Fruit fly (Drosophila melanogaster) whole organism, embryonic: ENCODE measurements around the gene cv-c.

Experiments
- Ada2b ChIP-seq: fragments of 200-800 bp; sonication (Bioruptor generic); IDR thresholded peaks from 2 replicates; pipeline ENCODE4 v1.3.6; 2022; ENCODE audit warnings: missing biosample characterization, missing genetic modification characterization
- Antp ChIP-seq: fragments of 200-800 bp; sonication (Bioruptor generic); optimal IDR thresholded peaks from 3 replicates; lab custom pipeline; 2016; ENCODE audit warnings: missing biosample characterization, missing genetic modification characterization
- Bgb ChIP-seq: fragments of 200-800 bp; sonication (Bioruptor generic); IDR thresholded peaks from 2 replicates; pipeline ENCODE4 v1.3.6; 2022; ENCODE audit warnings: missing biosample characterization, missing genetic modification characterization; ENCODE audit not compliant: partially characterized antibody
- Blimp-1 ChIP-seq: fragments of 200-800 bp; sonication (Bioruptor generic); optimal IDR thresholded peaks from 3 replicates; lab custom pipeline; 2018; ENCODE audit warnings: missing biosample characterization, missing genetic modification characterization, mild to moderate bottlenecking, moderate library complexity, missing genetic modification reagents
- CG10366 ChIP-seq: fragments of 200-800 bp; sonication (Bioruptor generic); IDR thresholded peaks from 2 replicates; pipeline ENCODE4 v1.3.6; 2022; ENCODE audit warnings: missing biosample characterization, missing genetic modification characterization
- CG10979 ChIP-seq: fragments of 200-800 bp; sonication (Bioruptor generic); optimal IDR thresholded peaks from 2 replicates; lab custom pipeline; 2018; ENCODE audit warnings: missing biosample characterization, mild to moderate bottlenecking, missing genetic modification characterization, moderate library complexity
- CG11504 ChIP-seq: fragments of 200-800 bp; sonication (Bioruptor generic); optimal IDR thresholded peaks from 3 replicates; lab custom pipeline; 2019; ENCODE audit warnings: missing biosample characterization, mild to moderate bottlenecking, missing genetic modification characterization, moderate library complexity
- CG12769 ChIP-seq: fragments of 200-800 bp; sonication (Bioruptor generic); optimal IDR thresholded peaks from 2 replicates; lab custom pipeline; 2019; ENCODE audit warnings: missing biosample characterization, mild to moderate bottlenecking, missing genetic modification characterization, moderate library complexity
- CG17359 ChIP-seq: fragments of 200-800 bp; sonication (Bioruptor generic); optimal IDR thresholded peaks from 3 replicates; lab custom pipeline; 2018; ENCODE audit warnings: missing biosample characterization, mild to moderate bottlenecking, missing genetic modification characterization, moderate library complexity
- CG18619 ChIP-seq: fragments of 200-800 bp; sonication (Bioruptor generic); optimal IDR thresholded peaks from 3 replicates; lab custom pipeline; 2017; ENCODE audit warnings: missing biosample characterization, mild to moderate bottlenecking, missing genetic modification characterization
- CG2712 ChIP-seq: fragments of 200-800 bp; optimal IDR thresholded peaks from 3 replicates; lab custom pipeline; 2019; ENCODE audit warnings: missing biosample characterization, mild to moderate bottlenecking, missing genetic modification characterization, moderate library complexity
- CG30403 ChIP-seq: fragments of 200-800 bp; sonication (Bioruptor generic); optimal IDR thresholded peaks from 3 replicates; lab custom pipeline; 2016; ENCODE audit warnings: missing biosample characterization, missing genetic modification characterization
- CG31365 ChIP-seq: fragments of 200-800 bp; sonication (Bioruptor generic); optimal IDR thresholded peaks from 2 replicates; lab custom pipeline; 2018; ENCODE audit warnings: missing biosample characterization, mild to moderate bottlenecking, missing genetic modification characterization
- CG31441 ChIP-seq: fragments of 200-800 bp; sonication (Bioruptor generic); IDR thresholded peaks from 2 replicates; pipeline ENCODE4 v1.3.6; 2022; ENCODE audit warnings: missing biosample characterization, missing genetic modification characterization
- CG3995 ChIP-seq: fragments of 200-800 bp; sonication (Bioruptor generic); optimal IDR thresholded peaks from 3 replicates; lab custom pipeline; 2016; ENCODE audit warnings: missing biosample characterization, missing genetic modification characterization
- CG4820 ChIP-seq: fragments of 200-800 bp; sonication (Bioruptor generic); optimal IDR thresholded peaks from 3 replicates; lab custom pipeline; 2016; ENCODE audit warnings: missing biosample characterization, missing genetic modification characterization
- CG8290 ChIP-seq, 3 experiments: fragments of 200-800 bp; sonication (Bioruptor generic); optimal IDR thresholded peaks; 2 replicates each; lab custom pipeline; 2016 to 2019; ENCODE audit warnings: missing biosample characterization in 3 of 3, missing genetic modification characterization in 3 of 3, mild to moderate bottlenecking in 2 of 3, moderate library complexity in 1 of 3
- CG8924 ChIP-seq: fragments of 200-800 bp; optimal IDR thresholded peaks from 3 replicates; lab custom pipeline; 2019; ENCODE audit warnings: missing biosample characterization, mild to moderate bottlenecking, missing genetic modification characterization, moderate library complexity
- CG9609 ChIP-seq: fragments of 200-800 bp; sonication (Bioruptor generic); optimal IDR thresholded peaks from 3 replicates; lab custom pipeline; 2016; ENCODE audit warnings: missing biosample characterization, missing genetic modification characterization
- CG9727 ChIP-seq: fragments of 200-800 bp; sonication (Bioruptor generic); optimal IDR thresholded peaks from 3 replicates; lab custom pipeline; 2017; ENCODE audit warnings: missing biosample characterization, mild to moderate bottlenecking, missing genetic modification characterization
- Doc2 ChIP-seq: fragments of 200-800 bp; sonication (Bioruptor generic); IDR thresholded peaks from 2 replicates; pipeline ENCODE4 v1.3.6; 2022; ENCODE audit warnings: missing biosample characterization, missing genetic modification characterization
- E2f1 ChIP-seq: fragments of 200-800 bp; sonication (Bioruptor generic); IDR thresholded peaks from 2 replicates; pipeline ENCODE4 v1.3.6; 2022; ENCODE audit warnings: missing biosample characterization, missing genetic modification characterization
- Hr3 ChIP-seq: fragments of 200-800 bp; sonication (Bioruptor generic); optimal IDR thresholded peaks from 3 replicates; lab custom pipeline; 2016; ENCODE audit warnings: missing biosample characterization, missing genetic modification characterization
- MBD-R2 ChIP-seq: fragments of 200-800 bp; sonication (Bioruptor generic); IDR thresholded peaks from 2 replicates; pipeline ENCODE4 v1.3.6; 2022; ENCODE audit warnings: missing biosample characterization, missing genetic modification characterization
- Nf-YB ChIP-seq: fragments of 200-800 bp; sonication (Bioruptor generic); optimal IDR thresholded peaks from 3 replicates; lab custom pipeline; 2019; ENCODE audit warnings: missing biosample characterization, mild to moderate bottlenecking, missing genetic modification characterization, moderate library complexity
- Oli ChIP-seq: fragments of 200-800 bp; sonication (Bioruptor generic); optimal IDR thresholded peaks from 2 replicates; lab custom pipeline; 2018; ENCODE audit warnings: missing biosample characterization, mild to moderate bottlenecking, missing genetic modification characterization, moderate library complexity
- Pdp1 ChIP-seq, 2 experiments: fragments of 200-800 bp; sonication (Bioruptor generic); optimal IDR thresholded peaks; 3 replicates each; lab custom pipeline; 2016; ENCODE audit warnings: missing biosample characterization in 2 of 2, missing genetic modification characterization in 2 of 2, mild to moderate bottlenecking in 1 of 2, moderate library complexity in 1 of 2
- Rx ChIP-seq: fragments of 200-800 bp; sonication (Bioruptor generic); IDR thresholded peaks from 2 replicates; pipeline ENCODE4 v1.3.6; 2022; ENCODE audit warnings: missing biosample characterization, missing genetic modification characterization
- Six4 ChIP-seq: fragments of 200-800 bp; sonication (Bioruptor generic); optimal IDR thresholded peaks from 2 replicates; lab custom pipeline; 2016; ENCODE audit warnings: missing biosample characterization, missing genetic modification characterization
- Vsx1 ChIP-seq: fragments of 200-800 bp; sonication (Bioruptor generic); optimal IDR thresholded peaks from 2 replicates; lab custom pipeline; 2017; ENCODE audit warnings: missing biosample characterization, mild to moderate bottlenecking, missing genetic modification characterization, missing genetic modification reagents
- crol ChIP-seq: fragments of 200-800 bp; sonication (Bioruptor generic); IDR thresholded peaks from 2 replicates; pipeline ENCODE4 v1.3.6; 2022; ENCODE audit warnings: missing biosample characterization, missing genetic modification characterization
- dan ChIP-seq: fragments of 200-800 bp; sonication (Bioruptor generic); IDR thresholded peaks from 2 replicates; pipeline ENCODE4 v1.3.6; 2022; ENCODE audit warnings: missing biosample characterization, missing genetic modification characterization
- danr ChIP-seq: fragments of 200-800 bp; sonication (Bioruptor generic); IDR thresholded peaks from 2 replicates; pipeline ENCODE4 v1.3.6; 2022; ENCODE audit warnings: missing biosample characterization, missing genetic modification characterization
- dmrt11E ChIP-seq: fragments of 200-800 bp; sonication (Bioruptor generic); optimal IDR thresholded peaks from 3 replicates; lab custom pipeline; 2018; ENCODE audit warnings: missing biosample characterization, mild to moderate bottlenecking, missing genetic modification characterization, moderate library complexity
- dpn ChIP-seq, 2 experiments: fragments of 200-800 bp; sonication (Bioruptor generic); optimal IDR thresholded peaks; 3 replicates each; lab custom pipeline; 2016; ENCODE audit warnings: missing biosample characterization in 2 of 2, missing genetic modification characterization in 2 of 2
- fd102C ChIP-seq: fragments of 200-800 bp; sonication (Bioruptor generic); optimal IDR thresholded peaks from 2 replicates; lab custom pipeline; 2018; ENCODE audit warnings: missing biosample characterization, mild to moderate bottlenecking, missing genetic modification characterization, moderate library complexity
- gem ChIP-seq: fragments of 200-800 bp; sonication (Bioruptor generic); optimal IDR thresholded peaks from 2 replicates; lab custom pipeline; 2019; ENCODE audit warnings: missing biosample characterization, mild to moderate bottlenecking, missing genetic modification characterization, moderate library complexity
- ken ChIP-seq: fragments of 200-800 bp; sonication (Bioruptor generic); IDR thresholded peaks from 3 replicates; pipeline ENCODE4 v1.3.6; 2022; ENCODE audit warnings: missing biosample characterization, missing genetic modification characterization
- lilli ChIP-seq: fragments of 200-800 bp; sonication (Bioruptor generic); optimal IDR thresholded peaks from 3 replicates; lab custom pipeline; 2016; ENCODE audit warnings: missing biosample characterization, missing genetic modification characterization
- nerfin-2 ChIP-seq: fragments of 200-800 bp; sonication (Bioruptor generic); IDR thresholded peaks from 2 replicates; pipeline ENCODE4 v1.3.6; 2022; ENCODE audit warnings: missing biosample characterization, missing genetic modification characterization; ENCODE audit not compliant: partially characterized antibody
- nmo ChIP-seq: fragments of 200-800 bp; sonication (Bioruptor generic); optimal IDR thresholded peaks from 2 replicates; lab custom pipeline; 2018; ENCODE audit warnings: missing biosample characterization, mild to moderate bottlenecking, missing genetic modification characterization, moderate library complexity
- org-1 ChIP-seq: fragments of 200-800 bp; sonication (Bioruptor generic); optimal IDR thresholded peaks from 2 replicates; lab custom pipeline; 2017; ENCODE audit warnings: missing biosample characterization, missing genetic modification characterization
- otp ChIP-seq: fragments of 200-800 bp; sonication (Bioruptor generic); IDR thresholded peaks from 3 replicates; pipeline ENCODE4, ENCODE4 v1.3.6; 2022; ENCODE audit warnings: missing biosample characterization, missing genetic modification characterization
- pnt ChIP-seq: fragments of 200-800 bp; sonication (Bioruptor generic); optimal IDR thresholded peaks from 3 replicates; lab custom pipeline; 2016; ENCODE audit warnings: missing biosample characterization, missing genetic modification characterization
- run ChIP-seq: fragments of 200-800 bp; sonication (Bioruptor generic); optimal IDR thresholded peaks from 3 replicates; lab custom pipeline; 2018; ENCODE audit warnings: missing biosample characterization, mild to moderate bottlenecking, missing genetic modification characterization
- salm ChIP-seq: fragments of 200-800 bp; sonication (Bioruptor generic); optimal IDR thresholded peaks from 2 replicates; lab custom pipeline; 2018; ENCODE audit warnings: missing biosample characterization, mild to moderate bottlenecking, missing genetic modification characterization
- sna ChIP-seq: fragments of 200-800 bp; sonication (Bioruptor generic); IDR thresholded peaks from 2 replicates; pipeline ENCODE4 v1.3.6; 2022; ENCODE audit warnings: missing biosample characterization, missing genetic modification characterization; ENCODE audit not compliant: partially characterized antibody
- ssp ChIP-seq: fragments of 200-800 bp; sonication (Bioruptor generic); IDR thresholded peaks from 2 replicates; pipeline ENCODE4 v1.3.6; 2022; ENCODE audit warnings: missing biosample characterization, missing genetic modification characterization
- trh ChIP-seq: fragments of 200-800 bp; sonication (Bioruptor generic); optimal IDR thresholded peaks from 2 replicates; lab custom pipeline; 2016; ENCODE audit warnings: missing biosample characterization, missing genetic modification characterization
- zfh2 ChIP-seq: fragments of 200-800 bp; sonication (Bioruptor generic); optimal IDR thresholded peaks from 2 replicates; lab custom pipeline; 2016; ENCODE audit warnings: missing biosample characterization, missing genetic modification characterization

The cv-c gene

dm6 chr3R:14470630-14471029, 10.9 kb downstream of the cv-c start (continued):
- peak; percentile 31 for TF ChIP-seq Hr3 (GFP tag; lab: Kevin White, UChicago)
- no peak; the same call in 1 of the 2 replicates for TF ChIP-seq Rx (GFP tag; lab: Robert Waterston, UW)
- peak; percentile 7 for TF ChIP-seq CG18619 (GFP tag; lab: Kevin White, UChicago)
- TF ChIP-seq Antp (GFP tag; lab: Kevin White, UChicago): no peak
- TF ChIP-seq nmo (GFP tag; lab: Kevin White, UChicago): peak; percentile 62
- TF ChIP-seq org-1 (GFP tag; lab: Kevin White, UChicago): peak; percentile 9
- TF ChIP-seq dmrt11E (tag; lab: Kevin White, UChicago): peak; percentile 81
- TF ChIP-seq salm (tag; lab: Kevin White, UChicago): peak; percentile 34
- TF ChIP-seq trh (GFP tag; lab: Kevin White, UChicago): no peak
- TF ChIP-seq Pdp1 (GFP tag; optimal IDR thresholded peaks at IDR 0.05; lab: Kevin White, UChicago): peak; percentile 17 to 31
- peak; percentile 15 for TF ChIP-seq CG4820 (GFP tag; lab: Kevin White, UChicago)
- peak; percentile 56 for TF ChIP-seq Blimp-1 (GFP tag; lab: Kevin White, UChicago)
- no peak for TF ChIP-seq CG3995
- TF ChIP-seq CG8290 (GFP tag; optimal IDR thresholded peaks at IDR 0.05; lab: Kevin White, UChicago): peak; percentile 18
- no peak for TF ChIP-seq CG8290 (tag; optimal IDR thresholded peaks at IDR 0.05; lab: Kevin White, UChicago)
- peak; percentile 11 for TF ChIP-seq CG12769 (tag; lab: Kevin White, UChicago)
- peak; percentile 16 for TF ChIP-seq Six4
- peak; percentile 75 for TF ChIP-seq gem
- TF ChIP-seq CG30403 (GFP tag; lab: Kevin White, UChicago): peak; percentile 47
- no peak for TF ChIP-seq danr
- no peak for TF ChIP-seq crol (GFP tag; lab: Robert Waterston, UW)
- peak; percentile 16; the same call in 1 of the 2 replicates for TF ChIP-seq CG10366 (GFP tag; lab: Robert Waterston, UW)
- peak; percentile 35; the same call in 1 of the 2 replicates for TF ChIP-seq CG31441 (GFP tag; lab: Robert Waterston, UW)
- TF ChIP-seq CG17359 (tag; lab: Kevin White, UChicago): peak; percentile 34
- no peak for TF ChIP-seq CG31365 (tag; lab: Kevin White, UChicago)
- 0 out of 2 replicates have a peak, but pooled peaks have one; percentile 23 for TF ChIP-seq E2f1 (GFP tag; lab: Robert Waterston, UW)
- peak; percentile 37 for TF ChIP-seq CG8924 (tag; lab: Kevin White, UChicago)
- TF ChIP-seq Bgb (GFP tag; lab: Robert Waterston, UW): no peak
- TF ChIP-seq CG2712 (tag; lab: Kevin White, UChicago): peak; percentile 68
- TF ChIP-seq fd102C (GFP tag; lab: Kevin White, UChicago): no peak
- peak; percentile 38 for TF ChIP-seq Vsx1 (GFP tag; lab: Kevin White, UChicago)
- TF ChIP-seq MBD-R2: no peak
- no peak for TF ChIP-seq Doc2 (GFP tag; lab: Robert Waterston, UW)
- peak; percentile 64 for TF ChIP-seq Oli
- TF ChIP-seq Ada2b (GFP tag; lab: Robert Waterston, UW): peak; percentile 18; the same call in 1 of the 2 replicates
- TF ChIP-seq dpn (GFP tag; optimal IDR thresholded peaks at IDR 0.05; lab: Kevin White, UChicago): peak in 1 of 2 experiments; percentile 36
- peak; percentile 8 for TF ChIP-seq pnt (GFP tag; lab: Kevin White, UChicago)
- TF ChIP-seq otp (GFP tag; lab: Robert Waterston, UW): peak; percentile 56; the same call in 1 of the 3 replicates
- TF ChIP-seq sna: no peak
- TF ChIP-seq CG9609 (GFP tag; lab: Kevin White, UChicago): no peak
- peak; percentile 41 for TF ChIP-seq CG9727 (GFP tag; lab: Kevin White, UChicago)
- TF ChIP-seq lilli (GFP tag; lab: Kevin White, UChicago): peak; percentile 7
- no peak for TF ChIP-seq ssp
- TF ChIP-seq run: no peak
- TF ChIP-seq ken (GFP tag; lab: Robert Waterston, UW): 0 out of 3 replicates have a peak, but pooled peaks have one; percentile 27
- TF ChIP-seq CG11504 (tag; lab: Kevin White, UChicago): peak; percentile 57
- peak; percentile 67 for TF ChIP-seq CG10979 (tag; lab: Kevin White, UChicago)
- peak; percentile 28 for TF ChIP-seq Nf-YB (GFP tag; lab: Kevin White, UChicago)
- no peak for TF ChIP-seq nerfin-2 (GFP tag; lab: Robert Waterston, UW)
- TF ChIP-seq zfh2: no peak
- TF ChIP-seq dan (GFP tag; lab: Robert Waterston, UW): no peak
